Worm (Caenorhabditis elegans): Measurements from ENCODE around the gene gfi-3.
A peak's percentile ranks its signal among the peaks of the same experiment; 100 is the strongest.

The gfi-3 gene

ce11 chrX:14465593-14465992 is 14.8 kb upstream of the gfi-3 start, which contains the start of gene M163.22:
Gene M163.22, plus strand, starts transcription at chrX:14465893.
- TF ChIP-seq ref-1 (GFP tag; conservative IDR thresholded peaks at IDR 0.05) (no peak), klf-2 (GFP tag; conservative IDR thresholded peaks at IDR 0.05) (no peak), med-1 (GFP tag; optimal IDR thresholded peaks at IDR 0.05; ENCODE audit: insufficient read depth) (no peak), cog-1 (tag; optimal IDR thresholded peaks at IDR 0.05) (no peak), ztf-23 (GFP tag; IDR thresholded peaks at IDR 0.05) (no peak), ztf-29 (GFP tag; IDR thresholded peaks at IDR 0.05) (no peak)

DNA sequence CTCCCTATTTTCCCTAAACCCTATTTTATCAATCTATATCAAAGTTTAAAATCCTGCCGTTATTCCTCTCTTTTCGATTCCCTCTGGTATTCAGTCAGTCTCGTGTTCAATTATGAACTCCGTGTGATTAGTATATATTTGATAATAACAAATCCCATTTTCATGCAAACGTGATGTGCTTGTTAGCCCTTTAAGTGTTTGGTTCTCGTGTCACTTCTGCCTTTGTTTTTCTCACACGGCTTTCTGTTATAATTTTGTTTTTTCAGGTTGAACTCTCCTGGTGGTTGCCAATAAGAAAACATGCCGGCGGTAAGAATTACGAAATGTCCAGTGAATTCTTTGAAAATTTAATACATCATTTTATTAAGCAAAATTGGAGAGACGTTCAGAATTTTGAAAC is 13.8 kb upstream of the gfi-3 start, which contains the start of gene M163.21:
Gene M163.21, plus strand, starts transcription at position 301 of the 400 bp plus-strand sequence.
- TF ChIP-seq ref-1 (GFP tag; conservative IDR thresholded peaks at IDR 0.05) (no peak), klf-2 (GFP tag; conservative IDR thresholded peaks at IDR 0.05) (no peak), cog-1 (tag; optimal IDR thresholded peaks at IDR 0.05) (no peak), ztf-29 (GFP tag; IDR thresholded peaks at IDR 0.05) (no peak)

ce11 chrX:14469284-14469683 is 11.1 kb upstream of the gfi-3 start, which contains the start of gene M163.9:
Gene M163.9, plus strand, starts transcription at chrX:14469584.
- no peak for TF ChIP-seq ztf-23 (GFP tag; IDR thresholded peaks at IDR 0.05)
- TF ChIP-seq T22C8.4 (GFP tag; IDR thresholded peaks at IDR 0.05), result no peak
- TF ChIP-seq ztf-29 (GFP tag; IDR thresholded peaks at IDR 0.05), result no peak

- TF ChIP-seq cog-1 (tag; optimal IDR thresholded peaks at IDR 0.05) (no peak), ztf-29 (GFP tag; IDR thresholded peaks at IDR 0.05) (no peak), ref-1 (GFP tag; conservative IDR thresholded peaks at IDR 0.05) (no peak), med-1 (GFP tag; optimal IDR thresholded peaks at IDR 0.05; ENCODE audit: insufficient read depth) (no peak), T22C8.4 (GFP tag; IDR thresholded peaks at IDR 0.05) (no peak), flt-1 (GFP tag; IDR thresholded peaks at IDR 0.05) (no peak), klf-2 (GFP tag; conservative IDR thresholded peaks at IDR 0.05) (no peak), tab-1 (GFP tag; IDR thresholded peaks at IDR 0.05) (no peak), ztf-23 (GFP tag; IDR thresholded peaks at IDR 0.05) (no peak)
These were observed 9.7 kb upstream of the gfi-3 start, which contains the start of gene M163.10 for ce11 chrX:14470687-14471086. Gene M163.10, plus strand, starts transcription at chrX:14470987.

DNA sequence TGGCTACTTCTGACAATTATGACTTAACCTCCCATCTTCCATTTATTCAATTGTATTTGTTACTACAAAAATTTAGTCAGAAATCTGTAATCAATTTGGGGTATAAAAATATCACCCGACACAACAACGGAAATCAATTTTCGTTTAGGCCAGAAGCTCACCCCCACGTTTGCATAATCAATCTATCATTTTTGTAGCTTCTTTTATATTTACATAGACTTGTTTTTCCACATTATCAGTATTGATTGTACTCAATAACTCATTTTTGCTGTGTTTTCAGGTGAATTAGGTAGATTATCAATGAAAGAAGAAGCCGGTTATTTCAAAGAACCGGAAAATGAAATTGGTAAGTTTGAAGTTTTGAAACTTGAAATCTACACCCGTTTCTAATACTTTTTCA is 6.6 kb upstream of the gfi-3 start, which contains the start of gene M163.5:
Gene M163.5, plus strand, starts transcription at position 301 of the 400 bp plus-strand sequence.
- TF ChIP-seq ref-1 (GFP tag; conservative IDR thresholded peaks at IDR 0.05) (no peak), flt-1 (GFP tag; IDR thresholded peaks at IDR 0.05) (no peak), T22C8.4 (GFP tag; IDR thresholded peaks at IDR 0.05) (no peak), tab-1 (GFP tag; IDR thresholded peaks at IDR 0.05) (no peak), ztf-23 (GFP tag; IDR thresholded peaks at IDR 0.05) (no peak), cog-1 (tag; optimal IDR thresholded peaks at IDR 0.05) (no peak), ztf-29 (GFP tag; IDR thresholded peaks at IDR 0.05) (no peak), klf-2 (GFP tag; conservative IDR thresholded peaks at IDR 0.05) (no peak), med-1 (GFP tag; optimal IDR thresholded peaks at IDR 0.05; ENCODE audit: insufficient read depth) (no peak)

- TF ChIP-seq cog-1 (tag; optimal IDR thresholded peaks at IDR 0.05) (no peak), ztf-29 (GFP tag; IDR thresholded peaks at IDR 0.05) (no peak), ref-1 (GFP tag; conservative IDR thresholded peaks at IDR 0.05) (no peak), klf-2 (GFP tag; conservative IDR thresholded peaks at IDR 0.05) (no peak), tab-1 (GFP tag; IDR thresholded peaks at IDR 0.05) (no peak), flt-1 (GFP tag; IDR thresholded peaks at IDR 0.05) (no peak), ztf-23 (GFP tag; IDR thresholded peaks at IDR 0.05) (no peak), T22C8.4 (GFP tag; IDR thresholded peaks at IDR 0.05) (no peak), med-1 (GFP tag; optimal IDR thresholded peaks at IDR 0.05; ENCODE audit: insufficient read depth) (no peak)
These were observed 3.6 kb upstream of the gfi-3 start for ce11 chrX:14476625-14477257.

DNA sequence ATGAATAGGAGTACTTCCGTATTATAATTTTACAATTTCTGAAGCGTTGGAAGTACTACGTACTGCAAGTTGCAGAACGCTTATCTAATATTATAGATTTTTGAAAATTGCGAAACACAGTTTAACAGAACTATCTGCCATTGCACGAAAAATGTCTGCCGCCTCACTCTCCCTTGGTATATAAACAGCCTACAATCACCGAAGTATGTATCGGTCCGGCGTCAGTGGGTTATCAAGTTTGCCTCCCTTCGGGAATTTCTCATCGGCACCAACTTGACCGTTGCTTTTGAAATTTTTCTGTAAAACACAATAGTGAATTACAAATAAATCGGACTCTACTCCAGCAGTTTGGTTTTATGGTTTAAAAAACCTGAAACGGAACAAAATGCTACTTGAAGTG is 3.0 kb upstream of the gfi-3 start:
- TF ChIP-seq flt-1 (GFP tag; IDR thresholded peaks at IDR 0.05), result no peak
- no peak for TF ChIP-seq T22C8.4 (GFP tag; IDR thresholded peaks at IDR 0.05)
- TF ChIP-seq ztf-29 (GFP tag; IDR thresholded peaks at IDR 0.05), result no peak
- TF ChIP-seq ref-1 (GFP tag; conservative IDR thresholded peaks at IDR 0.05), result no peak
- no peak for TF ChIP-seq tab-1 (GFP tag; IDR thresholded peaks at IDR 0.05)
- TF ChIP-seq cog-1 (tag; optimal IDR thresholded peaks at IDR 0.05), result no peak
- no peak for TF ChIP-seq ztf-23 (GFP tag; IDR thresholded peaks at IDR 0.05)
- no peak for TF ChIP-seq klf-2 (GFP tag; conservative IDR thresholded peaks at IDR 0.05)
- TF ChIP-seq med-1 (GFP tag; optimal IDR thresholded peaks at IDR 0.05; ENCODE audit: insufficient read depth), result no peak

ce11 chrX:14478193-14478592 is 2.2 kb upstream of the gfi-3 start:
- TF ChIP-seq ref-1 (GFP tag; conservative IDR thresholded peaks at IDR 0.05) (no peak), med-1 (GFP tag; optimal IDR thresholded peaks at IDR 0.05; ENCODE audit: insufficient read depth) (no peak), klf-2 (GFP tag; conservative IDR thresholded peaks at IDR 0.05) (no peak), ztf-29 (GFP tag; IDR thresholded peaks at IDR 0.05) (no peak), tab-1 (GFP tag; IDR thresholded peaks at IDR 0.05) (no peak), cog-1 (tag; optimal IDR thresholded peaks at IDR 0.05) (no peak), ztf-23 (GFP tag; IDR thresholded peaks at IDR 0.05) (no peak), flt-1 (GFP tag; IDR thresholded peaks at IDR 0.05) (no peak), T22C8.4 (GFP tag; IDR thresholded peaks at IDR 0.05) (no peak)

- TF ChIP-seq flt-1 (GFP tag; IDR thresholded peaks at IDR 0.05) (no peak), ztf-23 (GFP tag; IDR thresholded peaks at IDR 0.05) (0 out of 2 replicates have a peak, but pooled peaks have one; percentile 46)
These were observed 1.5 kb upstream of the gfi-3 start, which contains the start of gene M163.11 for ce11 chrX:14478743-14479428. Gene M163.11, plus strand, starts transcription at chrX:14479378.

DNA sequence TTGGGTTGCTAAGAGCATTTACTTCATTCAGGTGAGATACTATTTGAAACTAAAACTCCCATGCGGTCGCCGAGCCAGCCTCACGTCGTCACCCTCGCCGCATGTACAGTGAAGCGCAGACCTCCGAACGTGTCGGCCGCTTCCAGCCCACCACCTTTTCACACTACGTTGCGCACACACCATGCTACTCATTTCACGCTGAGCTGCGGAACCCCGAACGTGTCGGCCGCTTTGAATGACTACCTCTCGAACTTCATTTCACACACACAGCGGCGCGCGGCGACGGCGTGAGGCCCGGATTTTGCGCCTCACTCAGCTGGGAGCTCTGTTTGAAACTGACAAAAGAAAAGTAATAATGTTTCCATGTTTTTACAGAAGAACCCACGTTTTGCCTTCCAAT is 1.3 kb downstream of the gfi-3 start:
- TF ChIP-seq T22C8.4 (GFP tag; IDR thresholded peaks at IDR 0.05) (no peak), klf-2 (GFP tag; conservative IDR thresholded peaks at IDR 0.05) (no peak), tab-1 (GFP tag; IDR thresholded peaks at IDR 0.05) (no peak), flt-1 (GFP tag; IDR thresholded peaks at IDR 0.05) (no peak), cog-1 (tag; optimal IDR thresholded peaks at IDR 0.05) (no peak), ztf-29 (GFP tag; IDR thresholded peaks at IDR 0.05) (no peak), ref-1 (GFP tag; conservative IDR thresholded peaks at IDR 0.05) (no peak), med-1 (GFP tag; optimal IDR thresholded peaks at IDR 0.05; ENCODE audit: insufficient read depth) (no peak), ztf-23 (GFP tag; IDR thresholded peaks at IDR 0.05) (no peak)

Measured in whole organism, midembryonic.